Fruit fly (Drosophila melanogaster) whole organism, embryonic: ENCODE results near the gene CG14327.

Experiments used
- B-H2 ChIP-seq: fragments of 200-800 bp; sonication (Bioruptor generic); optimal IDR thresholded peaks from 2 replicates; lab custom pipeline; 2018; ENCODE audit warnings: missing biosample characterization, mild to moderate bottlenecking, missing genetic modification characterization
- CG11456 ChIP-seq: fragments of 200-800 bp; sonication (Bioruptor generic); IDR thresholded peaks from 3 replicates; pipeline ENCODE4 v1.3.6; 2022; ENCODE audit warnings: missing biosample characterization, missing genetic modification characterization
- CG1529 ChIP-seq: fragments of 200-800 bp; sonication (Bioruptor generic); optimal IDR thresholded peaks from 3 replicates; lab custom pipeline; 2018; ENCODE audit warnings: missing biosample characterization, missing genetic modification characterization
- CG17385 ChIP-seq: fragments of 200-800 bp; sonication (Bioruptor generic); optimal IDR thresholded peaks from 3 replicates; lab custom pipeline; 2018; ENCODE audit warnings: missing biosample characterization, mild to moderate bottlenecking, missing genetic modification characterization
- CG18262 ChIP-seq: fragments of 200-800 bp; optimal IDR thresholded peaks from 3 replicates; lab custom pipeline; 2019; ENCODE audit warnings: missing biosample characterization, mild to moderate bottlenecking, missing genetic modification characterization, moderate library complexity
- CG3726 ChIP-seq: fragments of 200-800 bp; sonication (Bioruptor generic); IDR thresholded peaks from 3 replicates; pipeline ENCODE4, ENCODE4 v1.3.6; 2022; ENCODE audit warnings: missing biosample characterization, missing genetic modification characterization
- CG4854 ChIP-seq: fragments of 200-800 bp; sonication (Bioruptor generic); optimal IDR thresholded peaks from 2 replicates; lab custom pipeline; 2016; ENCODE audit warnings: missing biosample characterization, missing genetic modification characterization, inconsistent platforms
- CG6254 ChIP-seq: fragments of 200-800 bp; sonication (Bioruptor generic); optimal IDR thresholded peaks from 3 replicates; lab custom pipeline; 2017; ENCODE audit warnings: mild to moderate bottlenecking, missing biosample characterization, missing genetic modification reagents, missing genetic modification characterization
- CG6683 ChIP-seq: fragments of 200-800 bp; sonication (Bioruptor generic); optimal IDR thresholded peaks from 2 replicates; lab custom pipeline; 2017; ENCODE audit warnings: missing biosample characterization, mild to moderate bottlenecking, missing genetic modification characterization, missing genetic modification reagents
- CG7357 ChIP-seq: fragments of 200-800 bp; sonication (Bioruptor generic); IDR thresholded peaks from 3 replicates; pipeline ENCODE4 v1.3.6; 2022; ENCODE audit warnings: missing biosample characterization, missing genetic modification characterization
- CG7556 ChIP-seq: fragments of 200-800 bp; sonication (Bioruptor generic); optimal IDR thresholded peaks from 2 replicates; lab custom pipeline; 2017; ENCODE audit warnings: missing biosample characterization, mild to moderate bottlenecking, missing genetic modification characterization
- CG8281 ChIP-seq: fragments of 200-800 bp; sonication (Bioruptor generic); optimal IDR thresholded peaks from 2 replicates; lab custom pipeline; 2018; ENCODE audit warnings: missing biosample characterization, mild to moderate bottlenecking, missing genetic modification characterization, moderate library complexity
- CG9215 ChIP-seq: fragments of 200-800 bp; sonication (Bioruptor generic); IDR thresholded peaks from 2 replicates; pipeline ENCODE4 v1.3.6; 2022; ENCODE audit warnings: missing biosample characterization, missing genetic modification characterization
- D ChIP-seq, 2 experiments: fragments of 200-800 bp in 1 of 2; fragments of >200 bp in 1 of 2; sonication (Bioruptor generic) in 1 of 2; optimal IDR thresholded peaks; 2 replicates in 1 of 2; 3 replicates in 1 of 2; lab custom pipeline; 2017; ENCODE audit warnings: mild to moderate bottlenecking in 1 of 2, missing biosample characterization in 1 of 2, missing genetic modification characterization in 1 of 2, missing genetic modification reagents in 1 of 2
- Ets65A ChIP-seq: fragments of 200-800 bp; sonication (Bioruptor generic); peaks from one replicate; lab custom pipeline; 2016; ENCODE audit warnings: missing biosample characterization, missing genetic modification characterization
- HLH4C ChIP-seq: fragments of 200-800 bp; sonication (Bioruptor generic); IDR thresholded peaks from 3 replicates; pipeline ENCODE4 v1.3.6; 2022; ENCODE audit warnings: missing biosample characterization, missing genetic modification characterization; ENCODE audit not compliant: partially characterized antibody
- Med ChIP-seq: fragments of 200-800 bp; sonication (Bioruptor generic); peaks from one replicate; lab custom pipeline; 2016; ENCODE audit warnings: missing biosample characterization, missing genetic modification characterization, mild to moderate bottlenecking, inconsistent platforms, moderate library complexity
- NC2β ChIP-seq: fragments of 200-800 bp; sonication (Bioruptor generic); optimal IDR thresholded peaks from 2 replicates; lab custom pipeline; 2016; ENCODE audit warnings: missing biosample characterization, missing genetic modification characterization
- Nf-YB ChIP-seq: fragments of 200-800 bp; sonication (Bioruptor generic); optimal IDR thresholded peaks from 3 replicates; lab custom pipeline; 2019; ENCODE audit warnings: missing biosample characterization, mild to moderate bottlenecking, missing genetic modification characterization, moderate library complexity
- Nf-YC ChIP-seq: fragments of 200-800 bp; optimal IDR thresholded peaks from 3 replicates; lab custom pipeline; 2019; ENCODE audit warnings: missing biosample characterization, mild to moderate bottlenecking, missing genetic modification characterization, moderate library complexity
- Oli ChIP-seq: fragments of 200-800 bp; sonication (Bioruptor generic); optimal IDR thresholded peaks from 2 replicates; lab custom pipeline; 2018; ENCODE audit warnings: missing biosample characterization, mild to moderate bottlenecking, missing genetic modification characterization, moderate library complexity
- Opbp ChIP-seq: fragments of 200-800 bp; sonication (Bioruptor generic); IDR thresholded peaks from 3 replicates; pipeline ENCODE4 v1.3.6; 2022; ENCODE audit warnings: missing biosample characterization, missing genetic modification characterization; ENCODE audit not compliant: partially characterized antibody
- Ssrp ChIP-seq: fragments of 200-800 bp; sonication (Bioruptor generic); optimal IDR thresholded peaks from 2 replicates; lab custom pipeline; 2018; ENCODE audit warnings: missing biosample characterization, mild to moderate bottlenecking, missing genetic modification characterization, moderate library complexity
- ac ChIP-seq: fragments of 200-800 bp; sonication (Bioruptor generic); optimal IDR thresholded peaks from 3 replicates; lab custom pipeline; 2017; ENCODE audit warnings: missing biosample characterization, mild to moderate bottlenecking, missing genetic modification characterization
- bsh ChIP-seq, 2 experiments: fragments of 200-800 bp; sonication (Bioruptor generic); optimal IDR thresholded peaks; 2 replicates each; lab custom pipeline; 2017 to 2018; ENCODE audit warnings: mild to moderate bottlenecking in 2 of 2, missing biosample characterization in 2 of 2, missing genetic modification characterization in 2 of 2, moderate library complexity in 1 of 2
- da ChIP-seq: fragments of 200-800 bp; sonication (Bioruptor generic); optimal IDR thresholded peaks from 2 replicates; lab custom pipeline; 2016; ENCODE audit warnings: missing biosample characterization, missing genetic modification characterization
- fd96Cb ChIP-seq: fragments of 200-800 bp; sonication (Bioruptor generic); optimal IDR thresholded peaks from 2 replicates; lab custom pipeline; 2018; ENCODE audit warnings: missing biosample characterization, mild to moderate bottlenecking, missing genetic modification characterization, moderate library complexity
- hb ChIP-seq: fragments of 200-800 bp; sonication (Bioruptor generic); IDR thresholded peaks from 3 replicates; pipeline ENCODE4 v1.3.6; 2022; ENCODE audit warnings: missing biosample characterization, missing genetic modification characterization; ENCODE audit not compliant: partially characterized antibody
- ind ChIP-seq: fragments of 200-800 bp; sonication (Bioruptor generic); optimal IDR thresholded peaks from 3 replicates; lab custom pipeline; 2016; ENCODE audit warnings: missing biosample characterization, missing genetic modification characterization
- insv ChIP-seq, 2 experiments: fragments of 200-800 bp; sonication (Bioruptor generic); optimal IDR thresholded peaks; 3 replicates each; lab custom pipeline; 2016 to 2018; ENCODE audit warnings: missing biosample characterization in 2 of 2, missing genetic modification characterization in 2 of 2
- inv ChIP-seq: fragments of 200-800 bp; sonication (Bioruptor generic); IDR thresholded peaks from 2 replicates; pipeline ENCODE4 v1.3.6; 2022; ENCODE audit warnings: missing biosample characterization, missing genetic modification characterization; ENCODE audit not compliant: partially characterized antibody
- lilli ChIP-seq: fragments of 200-800 bp; sonication (Bioruptor generic); optimal IDR thresholded peaks from 3 replicates; lab custom pipeline; 2016; ENCODE audit warnings: missing biosample characterization, missing genetic modification characterization
- pan ChIP-seq, 4 experiments: fragments of >200 bp in 3 of 4; fragments of 200-800 bp in 1 of 4; sonication (Bioruptor generic) in 1 of 4; optimal IDR thresholded peaks in 3 of 4; IDR thresholded peaks in 1 of 4; 2 replicates each; pipeline versions ENCODE4 v1.3.6 to Lab custom; 2017 to 2022; ENCODE audit warnings: missing biosample characterization in 2 of 4, missing genetic modification characterization in 2 of 4, mixed read lengths in 1 of 4
- phol ChIP-seq: fragments of 200-800 bp; sonication (Bioruptor generic); optimal IDR thresholded peaks from 3 replicates; lab custom pipeline; 2018; ENCODE audit warnings: missing biosample characterization, mild to moderate bottlenecking, missing genetic modification characterization, moderate library complexity
- prd ChIP-seq, 3 experiments: fragments of >200 bp in 2 of 3; fragments of 200-800 bp in 1 of 3; sonication (Bioruptor generic) in 1 of 3; optimal IDR thresholded peaks in 2 of 3; IDR thresholded peaks in 1 of 3; 2 replicates in 2 of 3; 3 replicates in 1 of 3; pipeline versions ENCODE4 v1.3.6 to Lab custom; 2017 to 2022; ENCODE audit warnings: missing biosample characterization in 1 of 3, missing genetic modification characterization in 1 of 3
- sima ChIP-seq: fragments of 200-800 bp; sonication (Bioruptor generic); optimal IDR thresholded peaks from 2 replicates; lab custom pipeline; 2016; ENCODE audit warnings: missing biosample characterization, missing genetic modification characterization
- tap ChIP-seq: fragments of 200-800 bp; optimal IDR thresholded peaks from 3 replicates; lab custom pipeline; 2019; ENCODE audit warnings: missing biosample characterization, mild to moderate bottlenecking, missing genetic modification characterization, moderate library complexity

CG14327 gene

DNA sequence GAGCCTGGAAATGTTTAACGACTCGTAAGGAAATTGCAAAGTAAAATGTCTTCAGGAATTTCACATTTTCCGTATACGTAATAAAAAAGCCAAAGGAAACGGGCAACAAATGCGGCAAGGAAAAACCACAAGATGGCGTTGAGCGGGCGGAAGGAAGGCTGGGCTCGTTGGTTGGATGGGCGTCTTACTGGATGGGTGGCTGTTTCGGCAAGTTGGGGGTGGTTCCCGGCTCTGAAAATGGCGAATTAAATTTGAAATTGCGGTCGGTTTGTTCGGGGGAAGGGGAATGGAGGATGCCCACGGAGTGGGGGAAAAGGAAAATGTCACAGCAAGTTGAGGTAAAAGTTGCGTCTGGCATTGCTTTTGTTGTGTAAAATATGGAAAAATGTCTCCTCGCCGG is 13.8 kb upstream of the CG14327 start (continued):
- TF ChIP-seq hb (GFP tag; lab: Robert Waterston, UW): 0 out of 3 replicates have a peak, but pooled peaks have one; percentile 40
- no peak for TF ChIP-seq CG7357 (GFP tag; lab: Robert Waterston, UW)
- no peak for TF ChIP-seq inv (GFP tag; lab: Robert Waterston, UW)
- TF ChIP-seq insv (GFP tag; optimal IDR thresholded peaks at IDR 0.05; lab: Kevin White, UChicago): no peak
- no peak for TF ChIP-seq tap (tag; lab: Kevin White, UChicago)
- peak; percentile 83 for TF ChIP-seq Nf-YB (GFP tag; lab: Kevin White, UChicago)

DNA sequence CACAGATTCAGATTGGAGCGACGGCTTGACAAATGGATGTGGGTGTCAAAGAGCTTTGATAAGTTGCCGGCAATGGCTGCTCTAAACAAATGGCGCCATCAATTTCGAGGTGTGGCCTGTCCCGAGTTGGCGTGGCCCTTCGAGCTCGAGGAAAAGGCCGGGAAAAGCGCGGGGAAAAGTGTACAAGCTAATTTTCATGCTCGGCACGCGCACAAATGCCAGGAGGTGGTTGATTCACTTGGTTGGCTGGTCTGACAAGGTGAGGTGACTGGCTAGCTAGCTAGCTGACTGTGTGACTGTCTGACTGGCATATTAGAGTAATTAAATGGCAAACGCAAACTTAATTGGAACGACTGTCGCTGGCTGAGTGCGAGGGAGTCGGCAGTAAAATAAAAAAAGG is 11.6 kb upstream of the CG14327 start:
- TF ChIP-seq CG3726 (GFP tag; lab: Robert Waterston, UW) (no peak), sima (GFP tag; lab: Kevin White, UChicago) (no peak), Nf-YC (tag; lab: Kevin White, UChicago) (peak; percentile 53), ind (GFP tag; lab: Kevin White, UChicago) (no peak), CG1529 (no peak), Med (GFP tag; lab: Kevin White, UChicago) (peak; percentile 36), Ssrp (no peak), ac (GFP tag; lab: Kevin White, UChicago) (no peak), HLH4C (GFP tag; lab: Robert Waterston, UW) (no peak), bsh (GFP tag; optimal IDR thresholded peaks at IDR 0.05; lab: Kevin White, UChicago) (no peak), fd96Cb (tag; lab: Kevin White, UChicago) (no peak), CG8281 (tag; lab: Kevin White, UChicago) (no peak), CG11456 (GFP tag; lab: Robert Waterston, UW) (no peak), CG9215 (no peak), Nf-YB (GFP tag; lab: Kevin White, UChicago) (peak; percentile 72), CG17385 (GFP tag; lab: Kevin White, UChicago) (no peak), lilli (GFP tag; lab: Kevin White, UChicago) (no peak)

dm6 chr3R:17602974-17603373 is 10.5 kb upstream of the CG14327 start:
- TF ChIP-seq CG6683: no peak
- no peak for TF ChIP-seq NC2β (GFP tag; lab: Kevin White, UChicago)
- no peak for TF ChIP-seq da (GFP tag; lab: Kevin White, UChicago)
- TF ChIP-seq CG6254: no peak
- TF ChIP-seq B-H2 (GFP tag; lab: Kevin White, UChicago): no peak
- no peak for TF ChIP-seq prd (optimal IDR thresholded peaks at IDR 0.05; lab: Kevin White, UChicago)
- 0 out of 3 replicates have a peak, but pooled peaks have one; percentile 9 for TF ChIP-seq prd (GFP tag; IDR thresholded peaks at IDR 0.05; lab: Robert Waterston, UW)
- no peak for TF ChIP-seq CG7556 (GFP tag; lab: Kevin White, UChicago)
- no peak for TF ChIP-seq phol (tag; lab: Kevin White, UChicago)
- TF ChIP-seq D (optimal IDR thresholded peaks at IDR 0.05; lab: Kevin White, UChicago): peak; percentile 95
- no peak for TF ChIP-seq D (GFP tag; optimal IDR thresholded peaks at IDR 0.05; lab: Kevin White, UChicago)
- TF ChIP-seq CG18262 (tag; lab: Kevin White, UChicago): no peak
- TF ChIP-seq Oli: no peak
- TF ChIP-seq Ets65A: peak; percentile 18
- no peak for TF ChIP-seq pan (optimal IDR thresholded peaks at IDR 0.05; lab: Kevin White, UChicago)
- TF ChIP-seq pan (GFP tag; optimal IDR thresholded peaks at IDR 0.05 in 1 of 2, IDR thresholded peaks at IDR 0.05 in 1 of 2): no peak
- no peak for TF ChIP-seq CG4854 (GFP tag; lab: Kevin White, UChicago)
- TF ChIP-seq Opbp: 0 out of 3 replicates have a peak, but pooled peaks have one; percentile 9
